Worm (Caenorhabditis elegans): Measurements from ENCODE around the gene dlc-5.

The dlc-5 gene

DNA sequence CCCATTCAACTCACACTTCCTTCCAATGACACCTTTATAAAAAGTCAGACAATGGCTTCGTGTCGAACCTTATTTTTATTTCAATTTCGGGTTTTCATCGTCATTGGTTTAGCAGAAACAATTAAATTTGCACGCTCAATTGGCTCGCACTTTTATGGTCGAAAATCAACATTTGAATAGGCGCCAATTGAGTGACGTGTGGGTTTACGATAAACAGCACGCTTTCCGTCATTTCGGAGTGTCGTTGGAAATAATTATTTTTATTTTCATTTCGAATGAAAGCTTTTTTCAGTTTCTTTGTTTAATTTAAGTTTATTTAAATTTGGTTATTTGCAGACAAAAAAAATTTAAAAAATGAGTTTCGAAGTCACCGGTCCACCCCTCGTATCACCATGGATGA, 22.9 kb upstream of the dlc-5 start, which contains the start of gene exos-2 (continued):
- TF ChIP-seq cebp-1 (GFP tag; IDR thresholded peaks at IDR 0.05): no peak
- TF ChIP-seq cebp-1 (tag; optimal IDR thresholded peaks at IDR 0.05): no peak
- no peak for TF ChIP-seq Y67H2A.10 (GFP tag; conservative IDR thresholded peaks at IDR 0.05)
- peak; percentile 75 for TF ChIP-seq efl-1 (GFP tag; optimal IDR thresholded peaks at IDR 0.05)
- TF ChIP-seq cebp-2 (GFP tag; IDR thresholded peaks at IDR 0.05): no peak
- peak; percentile 97 for TF ChIP-seq attf-3 (GFP tag; conservative IDR thresholded peaks at IDR 0.05)
- TF ChIP-seq F33H1.4 (GFP tag; IDR thresholded peaks at IDR 0.05): peak; percentile 34; the same call in 1 of the 2 replicates

DNA sequence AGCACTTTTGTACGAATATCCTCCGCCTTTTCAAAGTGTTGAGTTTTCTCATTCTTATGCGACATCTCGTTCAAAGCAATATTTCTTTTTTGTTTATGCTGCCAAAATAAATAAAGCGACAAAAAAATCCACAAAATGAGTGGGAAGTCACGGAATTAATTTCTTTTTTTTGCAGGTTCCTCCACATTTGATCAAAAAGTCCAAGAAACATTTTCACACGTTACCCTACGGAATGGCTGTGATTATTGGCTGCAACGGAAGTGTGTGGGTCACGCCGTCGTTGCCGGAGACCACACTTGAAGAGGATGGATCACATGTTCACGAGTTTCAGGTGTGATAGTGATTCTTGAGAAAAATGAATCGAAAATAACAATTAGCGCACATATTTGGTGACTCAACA, 21.5 kb upstream of the dlc-5 start, which contains the start of gene Y73B6BL.22:
Gene Y73B6BL.22 (minus strand): TSS at position 101 of the 400 bp plus-strand sequence.
- TF ChIP-seq ama-1 (optimal IDR thresholded peaks at IDR 0.05) (no peak), ama-1 (GFP tag; optimal IDR thresholded peaks at IDR 0.05) (no peak), F22D6.2 (tag; optimal IDR thresholded peaks at IDR 0.05) (no peak), fkh-3 (tag; optimal IDR thresholded peaks at IDR 0.05) (no peak), bed-1 (GFP tag; IDR thresholded peaks at IDR 0.05) (no peak), zim-3 (tag; optimal IDR thresholded peaks at IDR 0.05) (no peak), ZK185.1 (tag; optimal IDR thresholded peaks at IDR 0.05; ENCODE audit: poor library complexity, severe bottlenecking) (no peak), Y67H2A.10 (GFP tag; conservative IDR thresholded peaks at IDR 0.05) (no peak), F49E8.2 (tag; optimal IDR thresholded peaks at IDR 0.05; ENCODE audit: insufficient read depth) (no peak), mxl-1 (tag; optimal IDR thresholded peaks at IDR 0.05) (no peak), die-1 (tag; optimal IDR thresholded peaks at IDR 0.05) (no peak), dpl-1 (GFP tag; optimal IDR thresholded peaks at IDR 0.05) (no peak), cebp-2 (GFP tag; IDR thresholded peaks at IDR 0.05) (no peak), somi-1 (GFP tag; optimal IDR thresholded peaks at IDR 0.05) (no peak), lin-54 (GFP tag; optimal IDR thresholded peaks at IDR 0.05) (no peak), aptf-3 (GFP tag; IDR thresholded peaks at IDR 0.05) (no peak), snpc-3.4 (tag; optimal IDR thresholded peaks at IDR 0.05) (no peak), attf-3 (GFP tag; conservative IDR thresholded peaks at IDR 0.05) (no peak)

DNA sequence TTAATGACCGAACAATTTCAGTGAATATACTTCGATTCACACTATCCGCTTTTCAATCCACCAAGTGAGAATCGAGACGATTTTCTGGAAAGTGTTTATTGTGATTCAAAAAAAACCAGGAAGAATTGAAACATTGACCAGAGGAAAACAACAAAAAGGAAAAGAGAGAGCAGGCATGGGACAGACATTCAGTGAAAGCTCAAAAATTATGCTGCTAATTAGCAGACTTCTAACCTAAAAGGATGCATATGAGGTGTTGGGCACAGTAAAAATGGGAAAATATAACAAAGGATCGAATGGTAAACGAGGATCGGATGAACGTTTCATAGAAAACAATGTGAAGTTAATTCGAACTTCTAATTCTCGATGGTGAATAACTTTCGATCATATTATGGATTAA, 20.4 kb upstream of the dlc-5 start:
- TF ChIP-seq madf-3 (GFP tag; IDR thresholded peaks at IDR 0.05): no peak
- no peak for TF ChIP-seq ccch-3 (GFP tag; optimal IDR thresholded peaks at IDR 0.05)
- no peak for TF ChIP-seq madf-10 (tag; optimal IDR thresholded peaks at IDR 0.05)
- TF ChIP-seq egl-18 (GFP tag; IDR thresholded peaks at IDR 0.05): no peak
- no peak for TF ChIP-seq unc-130 (GFP tag; optimal IDR thresholded peaks at IDR 0.05)
- peak; percentile 36 for TF ChIP-seq xnd-1 (tag; optimal IDR thresholded peaks at IDR 0.05)
- no peak for TF ChIP-seq nfya-1 (tag; optimal IDR thresholded peaks at IDR 0.05; ENCODE audit: borderline replicate concordance, insufficient read depth)
- 0 out of 2 replicates have a peak, but pooled peaks have one; percentile 52 for TF ChIP-seq attf-6 (GFP tag; IDR thresholded peaks at IDR 0.05)
- TF ChIP-seq snpc-3.4 (tag; optimal IDR thresholded peaks at IDR 0.05): peak; percentile 36
- no peak for TF ChIP-seq B0261.1 (tag; optimal IDR thresholded peaks at IDR 0.05)
- peak; percentile 71 for TF ChIP-seq F49E8.2 (tag; optimal IDR thresholded peaks at IDR 0.05; ENCODE audit: insufficient read depth)
- TF ChIP-seq B0035.1 (tag; optimal IDR thresholded peaks at IDR 0.05): no peak
- TF ChIP-seq nhr-179 (tag; optimal IDR thresholded peaks at IDR 0.05): no peak
- TF ChIP-seq hmg-20 (GFP tag; IDR thresholded peaks at IDR 0.05): no peak
- no peak for TF ChIP-seq lin-54 (GFP tag; optimal IDR thresholded peaks at IDR 0.05)
- no peak for TF ChIP-seq K12H6.12 (tag; optimal IDR thresholded peaks at IDR 0.05)
- TF ChIP-seq Y95B8A.8 (GFP tag; IDR thresholded peaks at IDR 0.05): no peak
- TF ChIP-seq snpc-4 (GFP tag; optimal IDR thresholded peaks at IDR 0.05): no peak
- peak in 1 of 4 experiments; percentile 55 for TF ChIP-seq snpc-4 (tag; optimal IDR thresholded peaks at IDR 0.05)
- TF ChIP-seq athp-1 (tag; optimal IDR thresholded peaks at IDR 0.05): no peak
- TF ChIP-seq mes-4 (tag; optimal IDR thresholded peaks at IDR 0.05): no peak
- TF ChIP-seq ztf-26 (tag; optimal IDR thresholded peaks at IDR 0.05): no peak
- TF ChIP-seq F37B4.10 (GFP tag; IDR thresholded peaks at IDR 0.05): no peak
- TF ChIP-seq ceh-79 (tag; optimal IDR thresholded peaks at IDR 0.05): no peak
- TF ChIP-seq snpc-1.1 (tag; optimal IDR thresholded peaks at IDR 0.05; ENCODE audit: insufficient read depth): no peak
- TF ChIP-seq B0019.2 (GFP tag; conservative IDR thresholded peaks at IDR 0.05): no peak
- no peak for TF ChIP-seq lsy-27 (tag; optimal IDR thresholded peaks at IDR 0.05; ENCODE audit: borderline replicate concordance, insufficient read depth)
- TF ChIP-seq lin-26 (GFP tag; IDR thresholded peaks at IDR 0.05): peak; percentile 38; the same call in 1 of the 2 replicates
